Fruit fly (Drosophila melanogaster): Measurements from ENCODE around the gene Nep6.

The Nep6 gene

dm6 chrX:12754348-12754733 is 47.1 kb upstream of the Nep6 start (continued):
- TF ChIP-seq achi (GFP tag; optimal IDR thresholded peaks at IDR 0.05) (peak; percentile 98), CG6163 (GFP tag; IDR thresholded peaks at IDR 0.05) (peak; percentile 99), eg (GFP tag; IDR thresholded peaks at IDR 0.05) (peak; percentile 99), CG6854 (GFP tag; optimal IDR thresholded peaks at IDR 0.05) (peak; percentile 41), CG10669 (GFP tag; optimal IDR thresholded peaks at IDR 0.05) (peak; percentile 98), dac (GFP tag; optimal IDR thresholded peaks at IDR 0.05) (peak; percentile 95), net (GFP tag; optimal IDR thresholded peaks at IDR 0.05) (peak; percentile 96), Sox102F (GFP tag; optimal IDR thresholded peaks at IDR 0.05) (peak; percentile 94), Gug (GFP tag; IDR thresholded peaks at IDR 0.05) (peak; percentile 99), CG31627 (GFP tag; optimal IDR thresholded peaks at IDR 0.05) (peak; percentile 97), Blimp-1 (GFP tag; optimal IDR thresholded peaks at IDR 0.05) (peak; percentile 81), salr (GFP tag; optimal IDR thresholded peaks at IDR 0.05) (peak; percentile 94 to 96), Eip78C (GFP tag) (peak; percentile 99)

dm6 chrX:12755017-12755563 is 46.4 kb upstream of the Nep6 start:
- TF ChIP-seq CG6792 (GFP tag; optimal IDR thresholded peaks at IDR 0.05) (peak; percentile 90), CG3032 (tag; optimal IDR thresholded peaks at IDR 0.05) (peak; percentile 87), CG11902 (GFP tag; optimal IDR thresholded peaks at IDR 0.05) (peak; percentile 76), fd85E (GFP tag; optimal IDR thresholded peaks at IDR 0.05) (peak; percentile 34), Sox14 (GFP tag; optimal IDR thresholded peaks at IDR 0.05) (peak; percentile 80), esn (GFP tag; optimal IDR thresholded peaks at IDR 0.05) (peak; percentile 94), CG15336 (GFP tag; IDR thresholded peaks at IDR 0.05) (peak; percentile 91), Smox (GFP tag; optimal IDR thresholded peaks at IDR 0.05) (peak; percentile 90), acj6 (GFP tag; optimal IDR thresholded peaks at IDR 0.05) (peak; percentile 86), CG8632 (GFP tag; optimal IDR thresholded peaks at IDR 0.05) (peak; percentile 90), CG10631 (GFP tag; optimal IDR thresholded peaks at IDR 0.05) (peak; percentile 90), Hr4 (GFP tag; optimal IDR thresholded peaks at IDR 0.05) (peak; percentile 86), Eip78C (GFP tag) (peak; percentile 95), Ets96B (tag; optimal IDR thresholded peaks at IDR 0.05) (peak; percentile 91), ss (GFP tag; optimal IDR thresholded peaks at IDR 0.05) (peak; percentile 84 to 89), Gug (GFP tag; IDR thresholded peaks at IDR 0.05) (peak; percentile 89), Blimp-1 (GFP tag; optimal IDR thresholded peaks at IDR 0.05) (peak; percentile 82), cyc (GFP tag; optimal IDR thresholded peaks at IDR 0.05) (peak; percentile 91), Sox102F (GFP tag; optimal IDR thresholded peaks at IDR 0.05) (peak; percentile 90), CG9139 (GFP tag; optimal IDR thresholded peaks at IDR 0.05) (peak; percentile 82), CG11294 (GFP tag; IDR thresholded peaks at IDR 0.05) (peak; percentile 85), CG11762 (GFP tag; optimal IDR thresholded peaks at IDR 0.05; ENCODE audit: insufficient read depth) (peak; percentile 63), CG4318 (GFP tag; optimal IDR thresholded peaks at IDR 0.05) (peak; percentile 73), svp (GFP tag) (peak; percentile 98), CG3919 (GFP tag; optimal IDR thresholded peaks at IDR 0.05) (peak; percentile 89), CG6808 (GFP tag; optimal IDR thresholded peaks at IDR 0.05) (peak; percentile 87), Hr39 (GFP tag; optimal IDR thresholded peaks at IDR 0.05) (peak; percentile 91), eg (GFP tag; IDR thresholded peaks at IDR 0.05) (peak; percentile 91), CG6854 (GFP tag; optimal IDR thresholded peaks at IDR 0.05) (peak; percentile 61), CG7368 (GFP tag; optimal IDR thresholded peaks at IDR 0.05) (peak; percentile 88), vri (GFP tag; optimal IDR thresholded peaks at IDR 0.05) (peak; percentile 83), CG8119 (GFP tag; IDR thresholded peaks at IDR 0.05) (peak; percentile 94), Met (GFP tag; optimal IDR thresholded peaks at IDR 0.05) (peak; percentile 96), lz (GFP tag; optimal IDR thresholded peaks at IDR 0.05) (peak; percentile 94), Eip75B (GFP tag; optimal IDR thresholded peaks at IDR 0.05) (peak; percentile 93), spab (GFP tag; optimal IDR thresholded peaks at IDR 0.05) (peak; percentile 80), Ets21C (GFP tag; optimal IDR thresholded peaks at IDR 0.05) (peak; percentile 87), CG16779 (tag; optimal IDR thresholded peaks at IDR 0.05) (peak; percentile 75), Sox15 (GFP tag; optimal IDR thresholded peaks at IDR 0.05) (peak; percentile 85), CG6276 (GFP tag; optimal IDR thresholded peaks at IDR 0.05) (peak; percentile 85), CG31627 (GFP tag; optimal IDR thresholded peaks at IDR 0.05) (peak; percentile 92), CG6163 (GFP tag; IDR thresholded peaks at IDR 0.05) (peak; percentile 91), fkh (GFP tag; optimal IDR thresholded peaks at IDR 0.05) (peak; percentile 48), CG34406 (GFP tag; optimal IDR thresholded peaks at IDR 0.05) (peak; percentile 89)

Data from whole organism, prepupa.